Fruit fly (Drosophila melanogaster) whole organism, pupa: Measurements from ENCODE around the gene abo.

Experiments used
- CG10348 ChIP-seq: fragments of 200-800 bp; sonication (Bioruptor generic); IDR thresholded peaks from 2 replicates; pipeline ENCODE4 v1.3.6; 2022; ENCODE audit warnings: missing biosample characterization, missing genetic modification characterization
- CG12605 ChIP-seq: fragments of 200-800 bp; sonication (Bioruptor generic); IDR thresholded peaks from 2 replicates; pipeline ENCODE4 v1.3.6; 2022; ENCODE audit warnings: missing biosample characterization, missing genetic modification characterization
- CG13204 ChIP-seq: fragments of 200-800 bp; sonication (Bioruptor generic); optimal IDR thresholded peaks from 2 replicates; lab custom pipeline; 2018; ENCODE audit warnings: missing biosample characterization, mild to moderate bottlenecking, missing genetic modification characterization, moderate library complexity
- CG14655 ChIP-seq: fragments of 200-800 bp; sonication (Bioruptor generic); optimal IDR thresholded peaks from 3 replicates; lab custom pipeline; 2017; ENCODE audit warnings: mild to moderate bottlenecking, missing biosample characterization, missing genetic modification reagents, missing genetic modification characterization
- CG15710 ChIP-seq: fragments of 200-800 bp; sonication (Bioruptor generic); optimal IDR thresholded peaks from 2 replicates; lab custom pipeline; 2018; ENCODE audit warnings: missing biosample characterization, mild to moderate bottlenecking, missing genetic modification characterization, moderate library complexity
- CG17806 ChIP-seq: fragments of 200-800 bp; sonication (Bioruptor generic); optimal IDR thresholded peaks from 2 replicates; lab custom pipeline; 2018; ENCODE audit warnings: missing biosample characterization, mild to moderate bottlenecking, missing genetic modification characterization, moderate library complexity
- CG32121 ChIP-seq: fragments of 200-800 bp; sonication (Bioruptor generic); IDR thresholded peaks from 2 replicates; pipeline ENCODE4 v1.3.6; 2022; ENCODE audit warnings: missing biosample characterization, missing genetic modification characterization
- CG34367 ChIP-seq: fragments of 200-800 bp; sonication (Bioruptor generic); optimal IDR thresholded peaks from 2 replicates; lab custom pipeline; 2018; ENCODE audit warnings: missing biosample characterization, mild to moderate bottlenecking, missing genetic modification characterization
- CG4496 ChIP-seq: fragments of 200-800 bp; sonication (Bioruptor generic); IDR thresholded peaks from 3 replicates; pipeline ENCODE4 v1.3.6; 2022; ENCODE audit warnings: missing biosample characterization, missing genetic modification characterization
- CG8159 ChIP-seq: fragments of 200-800 bp; sonication (Bioruptor generic); optimal IDR thresholded peaks from 3 replicates; lab custom pipeline; 2018; ENCODE audit warnings: missing biosample characterization, mild to moderate bottlenecking, missing genetic modification characterization, moderate library complexity
- CG8301 ChIP-seq: fragments of 200-800 bp; sonication (Bioruptor generic); optimal IDR thresholded peaks from 2 replicates; lab custom pipeline; 2018; ENCODE audit warnings: missing biosample characterization, mild to moderate bottlenecking, missing genetic modification characterization
- CG9948 ChIP-seq: fragments of 200-800 bp; sonication (Bioruptor generic); optimal IDR thresholded peaks from 2 replicates; lab custom pipeline; 2018; ENCODE audit warnings: missing biosample characterization, mild to moderate bottlenecking, missing genetic modification characterization, moderate library complexity
- D1 ChIP-seq: fragments of 200-800 bp; sonication (Bioruptor generic); optimal IDR thresholded peaks from 2 replicates; lab custom pipeline; 2018; ENCODE audit warnings: missing biosample characterization, mild to moderate bottlenecking, missing genetic modification characterization, moderate library complexity
- EcR ChIP-seq: fragments of 200-800 bp; sonication (Bioruptor generic); optimal IDR thresholded peaks from 3 replicates; lab custom pipeline; 2019; ENCODE audit warnings: missing biosample characterization, missing genetic modification characterization, mild to moderate bottlenecking, moderate library complexity, missing genetic modification reagents
- Ets98B ChIP-seq: fragments of 200-800 bp; sonication (Bioruptor generic); IDR thresholded peaks from 2 replicates; pipeline ENCODE4 v1.3.6; 2022; ENCODE audit warnings: missing biosample characterization, missing genetic modification characterization
- Pif1A ChIP-seq: fragments of 200-800 bp; sonication (Bioruptor generic); optimal IDR thresholded peaks from 3 replicates; lab custom pipeline; 2016; ENCODE audit warnings: missing biosample characterization, missing genetic modification characterization
- Pif1B ChIP-seq: fragments of 200-800 bp; sonication (Bioruptor generic); optimal IDR thresholded peaks from 3 replicates; lab custom pipeline; 2016; ENCODE audit warnings: missing biosample characterization, missing genetic modification characterization
- Snoo ChIP-seq: fragments of 200-800 bp; sonication (Bioruptor generic); optimal IDR thresholded peaks from 3 replicates; lab custom pipeline; 2017; ENCODE audit warnings: missing biosample characterization, mild to moderate bottlenecking, missing genetic modification characterization, inconsistent platforms
- fd96Ca ChIP-seq: fragments of 200-800 bp; sonication (Bioruptor generic); IDR thresholded peaks from 3 replicates; pipeline ENCODE4 v1.3.6; 2022; ENCODE audit warnings: missing biosample characterization, missing genetic modification characterization
- gl ChIP-seq: fragments of 200-800 bp; sonication (Bioruptor generic); optimal IDR thresholded peaks from 2 replicates; lab custom pipeline; 2018; ENCODE audit warnings: missing biosample characterization, mild to moderate bottlenecking, missing genetic modification characterization
- rn ChIP-seq: fragments of 200-800 bp; sonication (Bioruptor generic); IDR thresholded peaks from 2 replicates; pipeline ENCODE4 v1.3.6; 2022; ENCODE audit warnings: missing biosample characterization, missing genetic modification characterization

The abo gene

dm6 chr2L:10989162-10989561 is 14.1 kb upstream of the abo start, which contains the start of gene TTLL4A:
TSS of gene TTLL4A (plus strand) at chr2L:10989401.
- TF ChIP-seq CG34367 (tag; lab: Kevin White, UChicago) = no peak
- TF ChIP-seq CG13204 (GFP tag; lab: Kevin White, UChicago) = no peak
- TF ChIP-seq CG10348 (GFP tag; lab: Robert Waterston, UW) = no peak
- no peak for TF ChIP-seq CG8301 (tag; lab: Kevin White, UChicago)
- TF ChIP-seq D1 (tag; lab: Kevin White, UChicago) = no peak
- no peak for TF ChIP-seq CG8159 (tag; lab: Kevin White, UChicago)
- TF ChIP-seq Pif1B = no peak
- no peak for TF ChIP-seq Snoo (tag; lab: Kevin White, UChicago)
- TF ChIP-seq CG14655 (GFP tag; lab: Kevin White, UChicago) = no peak
- no peak for TF ChIP-seq rn (GFP tag; lab: Robert Waterston, UW)
- TF ChIP-seq CG17806 (tag; lab: Kevin White, UChicago) = no peak
- TF ChIP-seq gl (tag; lab: Kevin White, UChicago) = no peak
- no peak for TF ChIP-seq EcR (GFP tag; lab: Kevin White, UChicago)
- no peak for TF ChIP-seq CG32121 (GFP tag; lab: Robert Waterston, UW)
- TF ChIP-seq Ets98B (GFP tag; lab: Robert Waterston, UW) = no peak
- TF ChIP-seq, all 21 proteins: peak for 0

- TF ChIP-seq CG8159 (tag; lab: Kevin White, UChicago) (no peak), Snoo (tag; lab: Kevin White, UChicago) (no peak), rn (GFP tag; lab: Robert Waterston, UW) (no peak), CG14655 (GFP tag; lab: Kevin White, UChicago) (no peak), CG15710 (tag; lab: Kevin White, UChicago) (no peak), CG17806 (tag; lab: Kevin White, UChicago) (no peak), CG12605 (GFP tag; lab: Robert Waterston, UW) (no peak), gl (tag; lab: Kevin White, UChicago) (no peak), Ets98B (GFP tag; lab: Robert Waterston, UW) (no peak)
Measured at dm6 chr2L:10988026-10988425, 12.9 kb upstream of the abo start.

dm6 chr2L:10987370-10987853 is 12.3 kb upstream of the abo start, which contains the start of the genes piwi and CG12253:
TSS of gene piwi (minus strand) at chr2L:10987420.
TSS of gene CG12253 (plus strand) at chr2L:10987806.
- TF ChIP-seq Pif1A (GFP tag; lab: Kevin White, UChicago) (no peak), CG10348 (GFP tag; lab: Robert Waterston, UW) (no peak; the same call in 1 of the 2 replicates), CG15710 (tag; lab: Kevin White, UChicago) (peak; percentile 85), fd96Ca (GFP tag; lab: Robert Waterston, UW) (no peak), CG9948 (peak; percentile 74), CG34367 (tag; lab: Kevin White, UChicago) (peak; percentile 70), CG12605 (GFP tag; lab: Robert Waterston, UW) (no peak), Snoo (tag; lab: Kevin White, UChicago) (peak; percentile 55), D1 (tag; lab: Kevin White, UChicago) (no peak), Pif1B (no peak)

- TF ChIP-seq CG15710 (tag; lab: Kevin White, UChicago) = no peak
- no peak for TF ChIP-seq EcR (GFP tag; lab: Kevin White, UChicago)
- peak; percentile 6 for TF ChIP-seq CG17806 (tag; lab: Kevin White, UChicago)
- TF ChIP-seq CG4496 = peak; percentile 52; the same call in 2 of the 3 replicates
- peak; percentile 70 for TF ChIP-seq Ets98B (GFP tag; lab: Robert Waterston, UW)
- peak; percentile 46 for TF ChIP-seq CG32121 (GFP tag; lab: Robert Waterston, UW)
Measured at dm6 chr2L:10986138-10986537, 11.0 kb upstream of the abo start.

dm6 chr2L:10976864-10977586 is 1.9 kb upstream of the abo start:
- TF ChIP-seq fd96Ca (GFP tag; lab: Robert Waterston, UW) (no peak), rn (GFP tag; lab: Robert Waterston, UW) (no peak), CG8159 (tag; lab: Kevin White, UChicago) (no peak), CG10348 (GFP tag; lab: Robert Waterston, UW) (no peak), Pif1A (GFP tag; lab: Kevin White, UChicago) (no peak), CG34367 (tag; lab: Kevin White, UChicago) (no peak), EcR (GFP tag; lab: Kevin White, UChicago) (peak; percentile 55)

- no peak for TF ChIP-seq gl (tag; lab: Kevin White, UChicago)
- no peak for TF ChIP-seq CG34367 (tag; lab: Kevin White, UChicago)
- TF ChIP-seq CG8159 (tag; lab: Kevin White, UChicago) = no peak
- TF ChIP-seq CG4496 = no peak
- TF ChIP-seq CG15710 (tag; lab: Kevin White, UChicago) = no peak
- no peak for TF ChIP-seq fd96Ca (GFP tag; lab: Robert Waterston, UW)
- no peak for TF ChIP-seq D1 (tag; lab: Kevin White, UChicago)
- TF ChIP-seq Pif1B = no peak
- no peak for TF ChIP-seq CG8301 (tag; lab: Kevin White, UChicago)
- TF ChIP-seq, all 21 proteins: peak for 0
Measured at dm6 chr2L:10976046-10976863, 1.2 kb upstream of the abo start, which contains the start of the genes ATPsynG and SCAR. TSS of gene ATPsynG (minus strand) at chr2L:10976399. TSS of gene SCAR (plus strand) at chr2L:10976772.
